Worm (Caenorhabditis elegans) whole organism, late embryonic: ENCODE results near the gene B0462.5.

Source experiments
- ceh-9 ChIP-seq: sonication (generic microtip); optimal IDR thresholded peaks from 2 replicates; lab custom pipeline; 2016; ENCODE audit warnings: mild to moderate bottlenecking, missing genetic modification characterization, inconsistent platforms, missing compliant biosample characterization
- ets-4 ChIP-seq: sonication (generic microtip); optimal IDR thresholded peaks from 2 replicates; lab custom pipeline; 2016; ENCODE audit warnings: missing genetic modification characterization, missing compliant biosample characterization
- hlh-30 ChIP-seq: sonication (generic microtip); optimal IDR thresholded peaks from 2 replicates; lab custom pipeline; 2017; ENCODE audit warnings: antibody characterized with exemption, missing genetic modification characterization, missing compliant biosample characterization; ENCODE audit not compliant: insufficient read depth
- lim-6 ChIP-seq: sonication (generic microtip); optimal IDR thresholded peaks from 2 replicates; lab custom pipeline; 2016; ENCODE audit warnings: missing genetic modification characterization, missing compliant biosample characterization
- lin-11 ChIP-seq: fragments of 200-800 bp; sonication (Bioruptor generic); optimal IDR thresholded peaks from 2 replicates; lab custom pipeline; 2018; ENCODE audit warnings: mild to moderate bottlenecking, missing genetic modification characterization, missing compliant biosample characterization
- madf-2 ChIP-seq: sonication (generic microtip); optimal IDR thresholded peaks from 2 replicates; lab custom pipeline; 2017; ENCODE audit warnings: missing genetic modification characterization, missing compliant biosample characterization
- pax-1 ChIP-seq: fragments of 150-350 bp; optimal IDR thresholded peaks from 2 replicates; lab custom pipeline; 2014; ENCODE audit warnings: missing biosample characterization, missing genetic modification characterization
- pqm-1 ChIP-seq: sonication (generic microtip); optimal IDR thresholded peaks from 2 replicates; lab custom pipeline; 2016; ENCODE audit warnings: missing genetic modification characterization, missing compliant biosample characterization

B0462.5 gene

ce11 chrV:18280778-18281177, 42.4 kb downstream of the B0462.5 start, which contains the start of gene Y51A2A.16:
Y51A2A.16 (minus strand) TSS chrV:18280878.
- TF ChIP-seq hlh-30, result no peak
- no peak for TF ChIP-seq madf-2 (tag; lab: Kevin White, UChicago)
- TF ChIP-seq lin-11, result no peak
- no peak for TF ChIP-seq ets-4 (tag; lab: Kevin White, UChicago)
- no peak for TF ChIP-seq pqm-1 (tag; lab: Kevin White, UChicago)
- TF ChIP-seq ceh-9 (tag; lab: Kevin White, UChicago), result no peak
- no peak for TF ChIP-seq pax-1 (tag; lab: Kevin White, UChicago)
- no peak for TF ChIP-seq lim-6 (tag; lab: Kevin White, UChicago)
- TF ChIP-seq, all 69 proteins: peak for 0
